Worm (Caenorhabditis elegans) whole organism, young adult: Measurements from ENCODE around the gene mrpl-35.

ENCODE experiments used
- B0019.2 ChIP-seq: fragments of 200-800 bp; sonication (Bioruptor generic); conservative IDR thresholded peaks from 2 replicates; pipeline ENCODE4 v1.3.6; 2022; ENCODE audit warnings: missing genetic modification reagents, missing genetic modification characterization, missing compliant biosample characterization
- B0336.3 ChIP-seq: fragments of 200-800 bp; sonication (Bioruptor generic); IDR thresholded peaks from 2 replicates; pipeline ENCODE4 v1.3.6; 2022; ENCODE audit warnings: missing genetic modification characterization, missing compliant biosample characterization
- D2030.7 ChIP-seq: fragments of 200-800 bp; sonication (Bioruptor generic); IDR thresholded peaks from 2 replicates; pipeline ENCODE4 v1.3.6; 2022; ENCODE audit warnings: missing genetic modification reagents, missing genetic modification characterization, missing compliant biosample characterization
- F23B12.7 ChIP-seq: sonication (generic microtip); optimal IDR thresholded peaks from 2 replicates; lab custom pipeline; 2017; ENCODE audit warnings: missing genetic modification characterization, mild to moderate bottlenecking, missing compliant biosample characterization, antibody characterized with exemption, moderate library complexity; ENCODE audit not compliant: insufficient read depth
- F39B2.1 ChIP-seq: fragments of 200-800 bp; sonication (Bioruptor generic); IDR thresholded peaks from 2 replicates; pipeline ENCODE4 v1.3.6; 2022; ENCODE audit warnings: missing genetic modification reagents, missing genetic modification characterization, missing compliant biosample characterization
- F49E8.2 ChIP-seq: sonication (generic microtip); optimal IDR thresholded peaks from 3 replicates; lab custom pipeline; 2017; ENCODE audit warnings: missing genetic modification characterization, mild to moderate bottlenecking, missing compliant biosample characterization, antibody characterized with exemption, moderate library complexity; ENCODE audit not compliant: insufficient read depth
- T07F8.4 ChIP-seq: sonication (generic microtip); optimal IDR thresholded peaks from 2 replicates; lab custom pipeline; 2016; ENCODE audit warnings: mild to moderate bottlenecking, missing genetic modification characterization, moderate library complexity, missing compliant biosample characterization
- Y67H2A.10 ChIP-seq: fragments of 200-800 bp; sonication (Bioruptor generic); conservative IDR thresholded peaks from 2 replicates; pipeline ENCODE4 v1.3.6; 2022; ENCODE audit warnings: missing genetic modification reagents, missing genetic modification characterization, missing compliant biosample characterization
- atf-7 ChIP-seq: sonication (generic microtip); optimal IDR thresholded peaks from 2 replicates; lab custom pipeline; 2017; ENCODE audit warnings: mild to moderate bottlenecking, missing genetic modification characterization, missing compliant biosample characterization
- attf-3 ChIP-seq: fragments of 200-800 bp; sonication (Bioruptor generic); conservative IDR thresholded peaks from 2 replicates; pipeline ENCODE4 v1.3.6; 2022; ENCODE audit warnings: missing genetic modification reagents, missing genetic modification characterization, missing compliant biosample characterization
- ccch-3 ChIP-seq: fragments of 200-800 bp; sonication (Bioruptor generic); optimal IDR thresholded peaks from 2 replicates; lab custom pipeline; 2018; ENCODE audit warnings: mild to moderate bottlenecking, missing genetic modification characterization, missing compliant biosample characterization
- cebp-1 ChIP-seq, 2 experiments: fragments of 200-800 bp in 1 of 2; sonication (Bioruptor generic) in 1 of 2; sonication (generic microtip) in 1 of 2; IDR thresholded peaks in 1 of 2; optimal IDR thresholded peaks in 1 of 2; 2 replicates each; pipeline versions ENCODE4 v1.3.6 to Lab custom; 2017 to 2022; ENCODE audit warnings: missing compliant biosample characterization in 2 of 2, missing genetic modification characterization in 2 of 2, mild to moderate bottlenecking in 1 of 2, missing genetic modification reagents in 1 of 2, moderate library complexity in 1 of 2
- ceh-40 ChIP-seq: fragments of 200-800 bp; sonication (Bioruptor generic); IDR thresholded peaks from 2 replicates; pipeline ENCODE4 v1.3.6; 2022; ENCODE audit warnings: missing genetic modification characterization, missing compliant biosample characterization
- die-1 ChIP-seq: sonication (generic microtip); optimal IDR thresholded peaks from 2 replicates; lab custom pipeline; 2016; ENCODE audit warnings: missing genotype, mild to moderate bottlenecking, missing genetic modification characterization, missing compliant biosample characterization
- dox-1 ChIP-seq: fragments of 200-800 bp; sonication (Bioruptor generic); IDR thresholded peaks from 2 replicates; pipeline ENCODE4 v1.3.6; 2022; ENCODE audit warnings: missing genetic modification reagents, missing genetic modification characterization, missing compliant biosample characterization
- dpff-1 ChIP-seq: sonication (generic microtip); optimal IDR thresholded peaks from 2 replicates; lab custom pipeline; 2017; ENCODE audit warnings: mild to moderate bottlenecking, missing genetic modification characterization, missing compliant biosample characterization
- dpl-1 ChIP-seq: fragments of 150-350 bp; optimal IDR thresholded peaks from 2 replicates; lab custom pipeline; 2014; ENCODE audit warnings: missing biosample characterization, missing genetic modification reagents, missing genetic modification characterization
- egrh-3 ChIP-seq: fragments of 200-800 bp; sonication (Bioruptor generic); IDR thresholded peaks from 2 replicates; pipeline ENCODE4 v1.3.6; 2022; ENCODE audit warnings: missing genetic modification reagents, missing genetic modification characterization, missing compliant biosample characterization
- ekl-4 ChIP-seq: fragments of 200-800 bp; sonication (Bioruptor generic); IDR thresholded peaks from 2 replicates; pipeline ENCODE4 v1.3.6; 2022; ENCODE audit warnings: missing genetic modification reagents, missing genetic modification characterization, missing compliant biosample characterization
- fkh-3 ChIP-seq: sonication (generic microtip); optimal IDR thresholded peaks from 2 replicates; lab custom pipeline; 2016; ENCODE audit warnings: mild to moderate bottlenecking, missing genetic modification characterization, missing compliant biosample characterization
- hmg-1.2 ChIP-seq: fragments of 200-800 bp; sonication (Bioruptor generic); IDR thresholded peaks from 2 replicates; pipeline ENCODE4 v1.3.6; 2022; ENCODE audit warnings: missing genetic modification reagents, missing genetic modification characterization, missing compliant biosample characterization
- lag-1 ChIP-seq: fragments of 200-800 bp; sonication (Bioruptor generic); IDR thresholded peaks from 2 replicates; pipeline ENCODE4 v1.3.6; 2022; ENCODE audit warnings: missing genetic modification reagents, missing genetic modification characterization, missing compliant biosample characterization
- let-526 ChIP-seq: fragments of 200-800 bp; sonication (Bioruptor generic); IDR thresholded peaks from 2 replicates; pipeline ENCODE4 v1.3.6; 2022; ENCODE audit warnings: missing genetic modification reagents, missing genetic modification characterization, missing compliant biosample characterization
- let-607 ChIP-seq, 2 experiments: fragments of 200-800 bp in 1 of 2; sonication (Bioruptor generic) in 1 of 2; sonication (generic microtip) in 1 of 2; optimal IDR thresholded peaks; 2 replicates each; lab custom pipeline; 2016 to 2018; ENCODE audit warnings: mild to moderate bottlenecking in 2 of 2, missing compliant biosample characterization in 2 of 2, missing genetic modification characterization in 2 of 2, moderate library complexity in 2 of 2, missing genotype in 1 of 2
- lin-40 ChIP-seq: sonication (generic microtip); optimal IDR thresholded peaks from 2 replicates; lab custom pipeline; 2016; ENCODE audit warnings: missing genetic modification characterization, mild to moderate bottlenecking, missing compliant biosample characterization, missing genotype, missing genetic modification reagents
- lin-54 ChIP-seq: fragments of 200-800 bp; sonication (Bioruptor generic); optimal IDR thresholded peaks from 2 replicates; lab custom pipeline; 2018; ENCODE audit warnings: mild to moderate bottlenecking, missing genetic modification characterization, missing compliant biosample characterization
- lsy-27 ChIP-seq: sonication (generic microtip); optimal IDR thresholded peaks from 2 replicates; lab custom pipeline; 2017; ENCODE audit warnings: missing genetic modification characterization, mild to moderate bottlenecking, missing compliant biosample characterization, antibody characterized with exemption, missing genotype, borderline replicate concordance; ENCODE audit not compliant: insufficient read depth
- madf-10 ChIP-seq: sonication (generic microtip); optimal IDR thresholded peaks from 2 replicates; lab custom pipeline; 2016; ENCODE audit warnings: mild to moderate bottlenecking, missing genetic modification characterization, missing compliant biosample characterization
- madf-3 ChIP-seq: fragments of 200-800 bp; sonication (Bioruptor generic); IDR thresholded peaks from 2 replicates; pipeline ENCODE4 v1.3.6; 2022; ENCODE audit warnings: missing genetic modification reagents, missing genetic modification characterization, missing compliant biosample characterization
- madf-8 ChIP-seq: fragments of 200-800 bp; sonication (Bioruptor generic); conservative IDR thresholded peaks from 2 replicates; pipeline ENCODE4 v1.3.6; 2022; ENCODE audit warnings: missing genetic modification reagents, missing genetic modification characterization, missing compliant biosample characterization
- mcd-1 ChIP-seq: fragments of 200-800 bp; sonication (Bioruptor generic); IDR thresholded peaks from 2 replicates; pipeline ENCODE4 v1.3.6; 2022; ENCODE audit warnings: missing genetic modification reagents, missing genetic modification characterization, missing compliant biosample characterization
- mel-28 ChIP-seq: sonication (generic microtip); optimal IDR thresholded peaks from 2 replicates; lab custom pipeline; 2016; ENCODE audit warnings: borderline replicate concordance, mild to moderate bottlenecking, missing genetic modification characterization, missing compliant biosample characterization
- mxl-1 ChIP-seq: sonication (generic microtip); optimal IDR thresholded peaks from 2 replicates; lab custom pipeline; 2016; ENCODE audit warnings: missing genetic modification characterization, missing compliant biosample characterization
- nhr-120 ChIP-seq: fragments of 200-800 bp; sonication (Bioruptor generic); IDR thresholded peaks from 2 replicates; pipeline ENCODE4 v1.3.6; 2022; ENCODE audit warnings: missing genetic modification characterization, missing compliant biosample characterization
- nhr-80 ChIP-seq: sonication (generic microtip); optimal IDR thresholded peaks from 2 replicates; lab custom pipeline; 2016; ENCODE audit warnings: missing genetic modification characterization, missing compliant biosample characterization
- nhr-90 ChIP-seq: sonication (generic microtip); optimal IDR thresholded peaks from 2 replicates; lab custom pipeline; 2016; ENCODE audit warnings: missing genotype, mild to moderate bottlenecking, missing genetic modification characterization, missing compliant biosample characterization
- rcor-1 ChIP-seq: fragments of 200-800 bp; sonication (Bioruptor generic); IDR thresholded peaks from 2 replicates; pipeline ENCODE4 v1.3.6; 2022; ENCODE audit warnings: missing genetic modification reagents, missing genetic modification characterization, missing compliant biosample characterization
- sdz-38 ChIP-seq: sonication (generic microtip); optimal IDR thresholded peaks from 2 replicates; lab custom pipeline; 2016; ENCODE audit warnings: missing genotype, missing genetic modification characterization, missing compliant biosample characterization
- snpc-3.4 ChIP-seq: sonication (generic microtip); optimal IDR thresholded peaks from 2 replicates; lab custom pipeline; 2017; ENCODE audit warnings: missing genetic modification characterization, mild to moderate bottlenecking, missing compliant biosample characterization, antibody characterized with exemption, moderate library complexity, missing genotype, missing genetic modification reagents
- sptf-2 ChIP-seq: fragments of 200-800 bp; sonication (Bioruptor generic); optimal IDR thresholded peaks from 2 replicates; lab custom pipeline; 2018; ENCODE audit warnings: mild to moderate bottlenecking, missing genetic modification characterization, missing compliant biosample characterization
- tlf-1 ChIP-seq: fragments of 200-800 bp; sonication (Bioruptor generic); optimal IDR thresholded peaks from 2 replicates; lab custom pipeline; 2018; ENCODE audit warnings: mild to moderate bottlenecking, missing genetic modification characterization, missing compliant biosample characterization
- zfh-2 ChIP-seq: fragments of 200-800 bp; sonication (Bioruptor generic); conservative IDR thresholded peaks from 2 replicates; pipeline ENCODE4 v1.3.6; 2022; ENCODE audit warnings: missing genetic modification reagents, missing genetic modification characterization, missing compliant biosample characterization
- zim-3 ChIP-seq: sonication (generic microtip); optimal IDR thresholded peaks from 2 replicates; lab custom pipeline; 2017; ENCODE audit warnings: mild to moderate bottlenecking, missing genetic modification characterization, moderate library complexity, missing compliant biosample characterization
- ztf-22 ChIP-seq: fragments of 200-800 bp; sonication (Bioruptor generic); optimal IDR thresholded peaks from 2 replicates; lab custom pipeline; 2018; ENCODE audit warnings: mild to moderate bottlenecking, missing genetic modification characterization, moderate library complexity, missing compliant biosample characterization

The mrpl-35 gene

ce11 chrIII:3542105-3542504 lies 32.1 kb downstream of the mrpl-35 start:
- no peak for TF ChIP-seq snpc-3.4 (tag; lab: Kevin White, UChicago)
- no peak for TF ChIP-seq mel-28 (tag; lab: Kevin White, UChicago)
- TF ChIP-seq T07F8.4 (tag; lab: Kevin White, UChicago): no peak
- TF ChIP-seq dox-1 (GFP tag; lab: Robert Waterston, UW): no peak
- no peak for TF ChIP-seq die-1 (tag; lab: Kevin White, UChicago)
- TF ChIP-seq egrh-3 (GFP tag; lab: Robert Waterston, UW): no peak
- peak; percentile 86 for TF ChIP-seq zfh-2 (GFP tag; lab: Robert Waterston, UW)
- TF ChIP-seq sptf-2 (GFP tag; lab: Kevin White, UChicago): no peak
- no peak for TF ChIP-seq F23B12.7 (tag; lab: Kevin White, UChicago)
- TF ChIP-seq rcor-1 (GFP tag; lab: Robert Waterston, UW): no peak
- no peak for TF ChIP-seq attf-3
- no peak for TF ChIP-seq ekl-4 (GFP tag; lab: Robert Waterston, UW)
- TF ChIP-seq Y67H2A.10 (GFP tag; lab: Robert Waterston, UW): no peak
- 0 out of 2 replicates have a peak, but pooled peaks have one; percentile 26 for TF ChIP-seq cebp-1 (GFP tag; IDR thresholded peaks at IDR 0.05; lab: Robert Waterston, UW)
- peak; percentile 85 for TF ChIP-seq cebp-1 (tag; optimal IDR thresholded peaks at IDR 0.05; lab: Kevin White, UChicago)
- no peak for TF ChIP-seq B0019.2 (GFP tag; lab: Robert Waterston, UW)
- no peak for TF ChIP-seq F49E8.2

DNA sequence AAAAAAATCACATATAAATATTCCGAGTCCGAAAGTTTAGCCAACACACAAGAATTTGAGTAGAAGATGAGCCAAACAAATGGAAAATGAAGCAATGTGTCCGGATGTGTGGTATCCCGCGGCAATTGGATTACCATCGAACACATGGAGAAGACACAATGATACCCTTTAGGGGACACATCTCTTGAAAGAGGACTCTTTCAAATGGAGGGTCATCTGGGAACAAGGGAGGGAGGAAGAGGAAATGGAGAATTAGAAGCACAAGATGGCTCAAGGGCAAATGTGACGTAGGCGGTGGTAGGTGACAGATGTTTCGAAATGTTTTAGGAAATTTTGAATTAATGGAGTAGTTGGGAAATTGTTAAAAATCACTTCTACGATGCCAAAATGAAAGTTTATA lies 33.0 kb downstream of the mrpl-35 start:
- TF ChIP-seq hmg-1.2 (GFP tag; lab: Robert Waterston, UW) (no peak), cebp-1 (GFP tag; IDR thresholded peaks at IDR 0.05; lab: Robert Waterston, UW) (no peak), cebp-1 (tag; optimal IDR thresholded peaks at IDR 0.05; lab: Kevin White, UChicago) (peak; percentile 44)

DNA sequence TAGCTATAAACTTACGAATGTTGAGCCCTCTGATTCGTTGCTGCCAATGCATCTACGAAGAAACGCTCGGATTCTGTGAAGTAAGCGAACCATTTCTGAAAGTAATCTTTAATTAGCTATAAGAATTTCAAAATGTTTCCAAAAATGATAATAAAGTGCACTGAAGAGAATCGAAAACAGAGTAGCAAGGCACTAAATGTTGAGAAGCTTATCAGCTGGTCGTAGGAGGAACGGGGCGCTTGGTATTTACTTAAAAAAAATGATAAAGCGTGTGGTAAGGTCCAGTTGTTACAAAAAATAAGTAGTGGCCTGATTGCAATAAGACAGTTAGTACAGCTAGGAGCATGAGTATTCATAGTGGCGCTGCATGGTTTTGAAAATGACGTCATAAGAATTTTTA lies 36.3 kb downstream of the mrpl-35 start, which contains the start of gene C54C6.7:
C54C6.7 (minus strand) TSS at position 101 of the 400 bp plus-strand sequence.
- no peak for TF ChIP-seq dpl-1
- no peak for TF ChIP-seq atf-7 (tag; lab: Kevin White, UChicago)
- no peak for TF ChIP-seq nhr-120 (GFP tag; lab: Robert Waterston, UW)
- TF ChIP-seq tlf-1 (GFP tag; lab: Kevin White, UChicago): no peak
- no peak for TF ChIP-seq B0336.3 (GFP tag; lab: Robert Waterston, UW)
- no peak for TF ChIP-seq cebp-1 (GFP tag; IDR thresholded peaks at IDR 0.05; lab: Robert Waterston, UW)
- no peak for TF ChIP-seq cebp-1 (tag; optimal IDR thresholded peaks at IDR 0.05; lab: Kevin White, UChicago)
- no peak for TF ChIP-seq let-607 (tag; optimal IDR thresholded peaks at IDR 0.05; lab: Kevin White, UChicago)
- TF ChIP-seq attf-3: no peak
- no peak for TF ChIP-seq lag-1 (GFP tag; lab: Robert Waterston, UW)
- no peak for TF ChIP-seq ccch-3
- no peak for TF ChIP-seq lin-40
- no peak for TF ChIP-seq madf-10 (tag; lab: Kevin White, UChicago)
- TF ChIP-seq nhr-90 (tag; lab: Kevin White, UChicago): no peak
- TF ChIP-seq lsy-27: no peak
- no peak for TF ChIP-seq F39B2.1 (GFP tag; lab: Robert Waterston, UW)
- no peak for TF ChIP-seq dpff-1 (tag; lab: Kevin White, UChicago)

ce11 chrIII:3548017-3548416 lies 38.0 kb downstream of the mrpl-35 start, which contains the start of gene C54C6.11:
Gene C54C6.11 (plus strand): TSS chrIII:3548317.
- TF ChIP-seq nhr-80 (tag; lab: Kevin White, UChicago): no peak
- TF ChIP-seq mcd-1 (GFP tag; lab: Robert Waterston, UW): no peak
- no peak for TF ChIP-seq zim-3 (tag; lab: Kevin White, UChicago)
- no peak for TF ChIP-seq madf-3
- TF ChIP-seq fkh-3 (tag; lab: Kevin White, UChicago): no peak
- no peak for TF ChIP-seq let-526 (GFP tag; lab: Robert Waterston, UW)
- TF ChIP-seq D2030.7 (GFP tag; lab: Robert Waterston, UW): no peak
- no peak for TF ChIP-seq rcor-1 (GFP tag; lab: Robert Waterston, UW)
- TF ChIP-seq mxl-1 (tag; lab: Kevin White, UChicago): no peak
- no peak for TF ChIP-seq sdz-38 (tag; lab: Kevin White, UChicago)
- no peak for TF ChIP-seq ceh-40
- no peak for TF ChIP-seq madf-8 (GFP tag; lab: Robert Waterston, UW)
- no peak for TF ChIP-seq ztf-22 (GFP tag; lab: Kevin White, UChicago)
- no peak for TF ChIP-seq snpc-3.4 (tag; lab: Kevin White, UChicago)
- no peak for TF ChIP-seq dpl-1
- no peak for TF ChIP-seq lin-54 (GFP tag; lab: Kevin White, UChicago)
